Fruit fly (Drosophila melanogaster) whole organism, embryonic: Measurements from ENCODE around the gene CG6724.
A peak's percentile ranks its signal among the peaks of the same experiment; 100 is the strongest.

Experiments used
- Atf-2 ChIP-seq: fragments of 200-800 bp; sonication (Bioruptor generic); optimal IDR thresholded peaks from 2 replicates; lab custom pipeline; 2016; ENCODE audit warnings: missing biosample characterization, missing genetic modification characterization
- Blimp-1 ChIP-seq: fragments of 200-800 bp; sonication (Bioruptor generic); optimal IDR thresholded peaks from 3 replicates; lab custom pipeline; 2018; ENCODE audit warnings: missing biosample characterization, missing genetic modification characterization, mild to moderate bottlenecking, moderate library complexity, missing genetic modification reagents
- CG1024 ChIP-seq: fragments of 200-800 bp; sonication (Bioruptor generic); IDR thresholded peaks from 2 replicates; pipeline ENCODE4 v1.3.6; 2022; ENCODE audit warnings: missing biosample characterization, missing genetic modification characterization
- CG10366 ChIP-seq: fragments of 200-800 bp; sonication (Bioruptor generic); IDR thresholded peaks from 2 replicates; pipeline ENCODE4 v1.3.6; 2022; ENCODE audit warnings: missing biosample characterization, missing genetic modification characterization
- CG11247 ChIP-seq: fragments of 200-800 bp; sonication (Bioruptor generic); IDR thresholded peaks from 2 replicates; pipeline ENCODE4 v1.3.6; 2022; ENCODE audit warnings: missing biosample characterization, missing genetic modification characterization
- CG12391 ChIP-seq: fragments of 200-800 bp; sonication (Bioruptor generic); optimal IDR thresholded peaks from 3 replicates; lab custom pipeline; 2018; ENCODE audit warnings: missing biosample characterization, mild to moderate bottlenecking, missing genetic modification characterization, moderate library complexity
- CG12942 ChIP-seq: fragments of 200-800 bp; sonication (Bioruptor generic); optimal IDR thresholded peaks from 3 replicates; lab custom pipeline; 2016; ENCODE audit warnings: missing biosample characterization, missing genetic modification characterization
- CG15011 ChIP-seq: fragments of 200-800 bp; sonication (Bioruptor generic); optimal IDR thresholded peaks from 3 replicates; lab custom pipeline; 2018; ENCODE audit warnings: missing biosample characterization, mild to moderate bottlenecking, missing genetic modification characterization
- CG17802 ChIP-seq: fragments of 200-800 bp; sonication (Bioruptor generic); optimal IDR thresholded peaks from 2 replicates; lab custom pipeline; 2018; ENCODE audit warnings: missing biosample characterization, mild to moderate bottlenecking, missing genetic modification characterization, moderate library complexity
- CG17829 ChIP-seq: fragments of 200-800 bp; optimal IDR thresholded peaks from 2 replicates; lab custom pipeline; 2019; ENCODE audit warnings: missing biosample characterization, mild to moderate bottlenecking, missing genetic modification characterization, moderate library complexity
- CG2116 ChIP-seq: fragments of 200-800 bp; sonication (Bioruptor generic); optimal IDR thresholded peaks from 3 replicates; lab custom pipeline; 2018; ENCODE audit warnings: missing biosample characterization, mild to moderate bottlenecking, missing genetic modification characterization
- CG33213 ChIP-seq: fragments of 200-800 bp; sonication (Bioruptor generic); optimal IDR thresholded peaks from 3 replicates; lab custom pipeline; 2016; ENCODE audit warnings: missing biosample characterization, missing genetic modification characterization
- CG34422 ChIP-seq: fragments of 200-800 bp; sonication (Bioruptor generic); IDR thresholded peaks from 3 replicates; pipeline ENCODE4 v1.3.6; 2022; ENCODE audit warnings: missing biosample characterization, missing genetic modification characterization
- CG4854 ChIP-seq: fragments of 200-800 bp; sonication (Bioruptor generic); optimal IDR thresholded peaks from 2 replicates; lab custom pipeline; 2016; ENCODE audit warnings: missing biosample characterization, missing genetic modification characterization, inconsistent platforms
- CG7271 ChIP-seq: fragments of 200-800 bp; sonication (Bioruptor generic); optimal IDR thresholded peaks from 2 replicates; lab custom pipeline; 2018; ENCODE audit warnings: missing biosample characterization, mild to moderate bottlenecking, missing genetic modification characterization, moderate library complexity
- CG9609 ChIP-seq: fragments of 200-800 bp; sonication (Bioruptor generic); optimal IDR thresholded peaks from 3 replicates; lab custom pipeline; 2016; ENCODE audit warnings: missing biosample characterization, missing genetic modification characterization
- CG9817 ChIP-seq: fragments of 200-800 bp; sonication (Bioruptor generic); optimal IDR thresholded peaks from 2 replicates; lab custom pipeline; 2018; ENCODE audit warnings: missing biosample characterization, mild to moderate bottlenecking, missing genetic modification characterization, moderate library complexity
- CoRest ChIP-seq: fragments of 200-800 bp; sonication (Bioruptor generic); optimal IDR thresholded peaks from 3 replicates; lab custom pipeline; 2018; ENCODE audit warnings: missing biosample characterization, mild to moderate bottlenecking, missing genetic modification characterization, moderate library complexity
- Dp ChIP-seq: fragments of 200-800 bp; sonication (Bioruptor generic); optimal IDR thresholded peaks from 2 replicates; lab custom pipeline; 2018; ENCODE audit warnings: missing biosample characterization, mild to moderate bottlenecking, missing genetic modification characterization, moderate library complexity
- Dref ChIP-seq: fragments of 200-800 bp; sonication (Bioruptor generic); IDR thresholded peaks from 2 replicates; pipeline ENCODE4 v1.3.6; 2022; ENCODE audit warnings: missing biosample characterization, missing genetic modification characterization
- Drgx ChIP-seq: fragments of 200-800 bp; sonication (Bioruptor generic); IDR thresholded peaks from 2 replicates; pipeline ENCODE4 v1.3.6; 2022; ENCODE audit warnings: missing biosample characterization, missing genetic modification characterization
- E2f1 ChIP-seq: fragments of 200-800 bp; sonication (Bioruptor generic); IDR thresholded peaks from 2 replicates; pipeline ENCODE4 v1.3.6; 2022; ENCODE audit warnings: missing biosample characterization, missing genetic modification characterization
- ERR ChIP-seq: fragments of 200-800 bp; sonication (Bioruptor generic); optimal IDR thresholded peaks from 2 replicates; lab custom pipeline; 2016; ENCODE audit warnings: missing biosample characterization, missing genetic modification characterization
- Gug ChIP-seq: fragments of 200-800 bp; sonication (Bioruptor generic); IDR thresholded peaks from 4 replicates; pipeline ENCODE4 v1.3.6; 2022; ENCODE audit warnings: missing biosample characterization, missing genetic modification characterization
- H2.0 ChIP-seq: fragments of 200-800 bp; sonication (Bioruptor generic); IDR thresholded peaks from 2 replicates; pipeline ENCODE4 v1.3.6; 2022; ENCODE audit warnings: missing biosample characterization, missing genetic modification characterization
- MESR4 ChIP-seq: fragments of 200-800 bp; sonication (Bioruptor generic); optimal IDR thresholded peaks from 2 replicates; lab custom pipeline; 2018; ENCODE audit warnings: missing biosample characterization, mild to moderate bottlenecking, missing genetic modification characterization, moderate library complexity
- Mes4 ChIP-seq: fragments of 200-800 bp; sonication (Bioruptor generic); optimal IDR thresholded peaks from 2 replicates; lab custom pipeline; 2016; ENCODE audit warnings: missing biosample characterization, missing genetic modification characterization
- NFAT ChIP-seq: fragments of 200-800 bp; sonication (Bioruptor generic); IDR thresholded peaks from 2 replicates; pipeline ENCODE4 v1.3.6; 2022; ENCODE audit warnings: missing biosample characterization, missing genetic modification characterization
- Sox100B ChIP-seq: fragments of 200-800 bp; sonication (Bioruptor generic); optimal IDR thresholded peaks from 3 replicates; lab custom pipeline; 2018; ENCODE audit warnings: missing biosample characterization, mild to moderate bottlenecking, missing genetic modification characterization
- Sox102F ChIP-seq: fragments of 200-800 bp; sonication (Bioruptor generic); optimal IDR thresholded peaks from 2 replicates; lab custom pipeline; 2018; ENCODE audit warnings: missing biosample characterization, mild to moderate bottlenecking, missing genetic modification characterization, moderate library complexity
- Sry-δ ChIP-seq: fragments of 200-800 bp; sonication (Bioruptor generic); optimal IDR thresholded peaks from 2 replicates; lab custom pipeline; 2016; ENCODE audit warnings: missing biosample characterization, missing genetic modification characterization
- YL-1 ChIP-seq: fragments of 200-800 bp; sonication (Bioruptor generic); optimal IDR thresholded peaks from 3 replicates; lab custom pipeline; 2017; ENCODE audit warnings: missing biosample characterization, mild to moderate bottlenecking, missing genetic modification characterization
- bbx ChIP-seq: fragments of 200-800 bp; sonication (Bioruptor generic); IDR thresholded peaks from 2 replicates; pipeline ENCODE4 v1.3.6; 2022; ENCODE audit warnings: missing biosample characterization, missing genetic modification characterization; ENCODE audit not compliant: partially characterized antibody
- chn ChIP-seq: fragments of 200-800 bp; sonication (Bioruptor generic); optimal IDR thresholded peaks from 2 replicates; lab custom pipeline; 2016; ENCODE audit warnings: missing biosample characterization, missing genetic modification characterization
- dati ChIP-seq: fragments of 200-800 bp; sonication (Bioruptor generic); IDR thresholded peaks from 2 replicates; pipeline ENCODE4 v1.3.6; 2022; ENCODE audit warnings: missing biosample characterization, missing genetic modification characterization
- disco-r ChIP-seq: fragments of 200-800 bp; sonication (Bioruptor generic); optimal IDR thresholded peaks from 2 replicates; lab custom pipeline; 2016; ENCODE audit warnings: missing biosample characterization, missing genetic modification characterization
- dm ChIP-seq: fragments of 200-800 bp; sonication (Bioruptor generic); optimal IDR thresholded peaks from 3 replicates; lab custom pipeline; 2016; ENCODE audit warnings: missing biosample characterization, missing genetic modification characterization
- dmrt11E ChIP-seq: fragments of 200-800 bp; sonication (Bioruptor generic); optimal IDR thresholded peaks from 3 replicates; lab custom pipeline; 2018; ENCODE audit warnings: missing biosample characterization, mild to moderate bottlenecking, missing genetic modification characterization, moderate library complexity
- gcm ChIP-seq: fragments of 200-800 bp; sonication (Bioruptor generic); optimal IDR thresholded peaks from 2 replicates; lab custom pipeline; 2019; ENCODE audit warnings: missing biosample characterization, mild to moderate bottlenecking, missing genetic modification characterization, moderate library complexity
- gcm2 ChIP-seq: fragments of 200-800 bp; sonication (Bioruptor generic); optimal IDR thresholded peaks from 2 replicates; lab custom pipeline; 2016; ENCODE audit warnings: missing biosample characterization, missing genetic modification characterization
- gem ChIP-seq: fragments of 200-800 bp; sonication (Bioruptor generic); optimal IDR thresholded peaks from 2 replicates; lab custom pipeline; 2019; ENCODE audit warnings: missing biosample characterization, mild to moderate bottlenecking, missing genetic modification characterization, moderate library complexity
- gro ChIP-seq: fragments of 200-800 bp; sonication (Bioruptor generic); optimal IDR thresholded peaks from 2 replicates; lab custom pipeline; 2016; ENCODE audit warnings: missing biosample characterization, missing genetic modification characterization
- lmd ChIP-seq: fragments of 200-800 bp; sonication (Bioruptor generic); IDR thresholded peaks from 2 replicates; pipeline ENCODE4 v1.3.6; 2022; ENCODE audit warnings: missing biosample characterization, missing genetic modification characterization
- lola ChIP-seq, 3 experiments: fragments of >200 bp in 2 of 3; fragments of 200-800 bp in 1 of 3; sonication (Bioruptor generic) in 1 of 3; optimal IDR thresholded peaks; 2 replicates each; lab custom pipeline; 2017 to 2019; ENCODE audit warnings: missing biosample characterization in 3 of 3, missing genetic modification characterization in 3 of 3, mild to moderate bottlenecking in 1 of 3, moderate library complexity in 1 of 3
- nerfin-1 ChIP-seq: fragments of 200-800 bp; sonication (Bioruptor generic); optimal IDR thresholded peaks from 3 replicates; lab custom pipeline; 2019; ENCODE audit warnings: missing biosample characterization, mild to moderate bottlenecking, missing genetic modification characterization, moderate library complexity
- nmo ChIP-seq: fragments of 200-800 bp; sonication (Bioruptor generic); optimal IDR thresholded peaks from 2 replicates; lab custom pipeline; 2018; ENCODE audit warnings: missing biosample characterization, mild to moderate bottlenecking, missing genetic modification characterization, moderate library complexity
- sens ChIP-seq: fragments of 200-800 bp; sonication (Bioruptor generic); peaks from one replicate; lab custom pipeline; 2016; ENCODE audit warnings: missing biosample characterization, missing genetic modification characterization
- seq ChIP-seq: fragments of 200-800 bp; sonication (Bioruptor generic); IDR thresholded peaks from 2 replicates; pipeline ENCODE4 v1.3.6; 2022; ENCODE audit warnings: missing biosample characterization, missing genetic modification characterization
- trem ChIP-seq: fragments of 200-800 bp; optimal IDR thresholded peaks from 3 replicates; lab custom pipeline; 2019; ENCODE audit warnings: missing biosample characterization, mild to moderate bottlenecking, missing genetic modification characterization, moderate library complexity
- zfh1 ChIP-seq: fragments of 200-800 bp; sonication (Bioruptor generic); IDR thresholded peaks from 3 replicates; pipeline ENCODE4 v1.3.6; 2022; ENCODE audit warnings: missing biosample characterization, missing genetic modification characterization

The CG6724 gene

DNA sequence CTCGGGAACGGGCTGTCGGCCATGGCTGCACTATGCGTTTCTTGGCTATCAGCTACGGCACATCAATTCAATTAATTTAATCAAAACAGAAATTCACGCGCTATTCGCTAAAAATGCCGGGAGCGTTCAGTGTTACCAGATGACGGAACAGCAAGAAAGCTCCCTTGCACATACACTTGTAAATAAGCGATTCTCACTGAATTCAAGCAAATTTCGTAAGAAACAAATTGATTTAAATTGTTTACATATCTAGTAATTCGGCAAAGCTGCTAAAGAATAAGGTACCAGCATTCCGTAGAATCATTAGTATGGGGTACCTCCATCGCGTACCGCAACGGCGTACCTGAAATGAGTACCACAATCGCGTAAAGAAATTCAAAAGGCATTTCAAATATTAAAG lies 33.8 kb downstream of the CG6724 start, which contains the start of gene Nup107 (continued):
- peak; percentile 54 for TF ChIP-seq gem (tag; lab: Kevin White, UChicago)
- TF ChIP-seq lola (GFP tag; optimal IDR thresholded peaks at IDR 0.05; lab: Kevin White, UChicago), result peak in 1 of 3 experiments; percentile 2
- TF ChIP-seq CG17829 (tag; lab: Kevin White, UChicago), result peak; percentile 40
- peak; percentile 4 for TF ChIP-seq CG9609 (GFP tag; lab: Kevin White, UChicago)
- peak; percentile 46 for TF ChIP-seq dm (GFP tag; lab: Kevin White, UChicago)
- TF ChIP-seq Sry-δ (GFP tag; lab: Kevin White, UChicago), result peak; percentile 58
- TF ChIP-seq lmd (GFP tag; lab: Robert Waterston, UW), result peak; percentile 5; the same call in 1 of the 2 replicates
- TF ChIP-seq trem (tag; lab: Kevin White, UChicago), result peak; percentile 36
- TF ChIP-seq Sox102F (GFP tag; lab: Kevin White, UChicago), result peak; percentile 11
- TF ChIP-seq nerfin-1, result peak; percentile 18
- TF ChIP-seq CG12942 (GFP tag; lab: Kevin White, UChicago), result no peak
- TF ChIP-seq Dref (GFP tag; lab: Robert Waterston, UW), result peak; percentile 44
- TF ChIP-seq dmrt11E (tag; lab: Kevin White, UChicago), result peak; percentile 26
- TF ChIP-seq CG2116 (GFP tag; lab: Kevin White, UChicago), result peak; percentile 19
- peak; percentile 41 for TF ChIP-seq gro (GFP tag; lab: Kevin White, UChicago)
- TF ChIP-seq CG33213 (GFP tag; lab: Kevin White, UChicago), result no peak
- TF ChIP-seq Atf-2 (GFP tag; lab: Kevin White, UChicago), result no peak
- no peak for TF ChIP-seq seq
- TF ChIP-seq CoRest (tag; lab: Kevin White, UChicago), result peak; percentile 30
- TF ChIP-seq YL-1 (GFP tag; lab: Kevin White, UChicago), result peak; percentile 11
- TF ChIP-seq chn (GFP tag; lab: Kevin White, UChicago), result peak; percentile 30
- TF ChIP-seq CG1024 (GFP tag; lab: Robert Waterston, UW), result peak; percentile 58; the same call in 1 of the 2 replicates
- peak; percentile 79 for TF ChIP-seq CG17802 (tag; lab: Kevin White, UChicago)
- TF ChIP-seq CG34422 (GFP tag; lab: Robert Waterston, UW), result peak; percentile 43; the same call in 1 of the 3 replicates
- peak; percentile 32 for TF ChIP-seq CG12391
- TF ChIP-seq dati (GFP tag; lab: Robert Waterston, UW), result no peak
- TF ChIP-seq CG9817 (tag; lab: Kevin White, UChicago), result peak; percentile 37
- TF ChIP-seq sens (GFP tag; lab: Kevin White, UChicago), result peak; percentile 84
- TF ChIP-seq Dp (GFP tag; lab: Kevin White, UChicago), result peak; percentile 61
- 0 out of 2 replicates have a peak, but pooled peaks have one; percentile 7 for TF ChIP-seq NFAT (GFP tag; lab: Robert Waterston, UW)

DNA sequence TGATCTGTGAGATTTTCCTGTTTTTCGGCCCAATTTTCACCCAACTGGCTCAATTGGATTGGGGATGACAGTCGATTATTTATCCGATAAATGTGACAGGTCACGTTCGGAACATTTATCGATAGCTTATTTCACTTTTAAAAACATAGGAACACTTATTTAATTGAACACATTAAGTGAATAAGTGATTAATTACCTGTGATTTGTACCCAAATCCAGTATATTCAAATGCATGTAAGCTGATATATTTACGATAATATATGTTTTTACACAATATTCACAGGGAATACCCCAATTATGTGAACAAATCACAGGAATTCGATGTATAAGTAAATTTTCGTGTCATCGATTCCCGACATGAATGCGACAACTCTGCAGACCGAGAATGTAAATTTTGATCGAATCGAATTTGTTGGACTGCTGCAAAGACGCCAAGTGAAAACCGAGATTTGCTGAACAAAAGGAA lies 37.4 kb downstream of the CG6724 start, which contains the start of the genes EMC3 and Dpy-30L1:
Gene EMC3 (minus strand): TSS at position 81 of the 466 bp plus-strand sequence.
Gene Dpy-30L1 (plus strand): TSS at position 311 of the 466 bp plus-strand sequence.
- peak; percentile 73 for TF ChIP-seq bbx (GFP tag; lab: Robert Waterston, UW)
- TF ChIP-seq MESR4, result peak; percentile 21
- TF ChIP-seq Sox100B (GFP tag; lab: Kevin White, UChicago), result no peak
- no peak for TF ChIP-seq Gug (GFP tag; lab: Robert Waterston, UW)
- peak; percentile 24 for TF ChIP-seq ERR (GFP tag; lab: Kevin White, UChicago)
- peak; percentile 49 for TF ChIP-seq CG4854
- TF ChIP-seq CG15011 (GFP tag; lab: Kevin White, UChicago), result no peak
- TF ChIP-seq H2.0 (GFP tag; lab: Robert Waterston, UW), result peak; percentile 48
- TF ChIP-seq CG10366 (GFP tag; lab: Robert Waterston, UW), result peak; percentile 30; the same call in 1 of the 2 replicates
- no peak for TF ChIP-seq Mes4 (GFP tag; lab: Kevin White, UChicago)
- peak; percentile 18 for TF ChIP-seq disco-r (GFP tag; lab: Kevin White, UChicago)
- TF ChIP-seq Drgx (GFP tag; lab: Robert Waterston, UW), result no peak; the same call in 1 of the 2 replicates
- TF ChIP-seq zfh1 (GFP tag; lab: Robert Waterston, UW), result 0 out of 3 replicates have a peak, but pooled peaks have one; percentile 49
- TF ChIP-seq Blimp-1 (GFP tag; lab: Kevin White, UChicago), result peak; percentile 59
- TF ChIP-seq gcm (GFP tag; lab: Kevin White, UChicago), result no peak
- TF ChIP-seq gcm2, result peak; percentile 12
- peak; percentile 74 for TF ChIP-seq nmo (GFP tag; lab: Kevin White, UChicago)
- no peak for TF ChIP-seq dati (GFP tag; lab: Robert Waterston, UW)
- TF ChIP-seq CG7271 (tag; lab: Kevin White, UChicago), result no peak
- TF ChIP-seq CG11247 (GFP tag; lab: Robert Waterston, UW), result 0 out of 2 replicates have a peak, but pooled peaks have one; percentile 16
- TF ChIP-seq E2f1 (GFP tag; lab: Robert Waterston, UW), result no peak
